Fruit fly (Drosophila melanogaster) ovary, adult (tissue): Measurements from ENCODE around the gene Glut1.
"Not testable (repeated sequence)": the region's sequence is repeated elsewhere in the genome, so short reads cannot be mapped to it uniquely, and the experiment has no call there.

Experiments used
- CG17801 ChIP-seq: fragments of 200-800 bp; optimal IDR thresholded peaks from 2 replicates; lab custom pipeline; 2019; ENCODE audit warnings: missing biosample characterization, mild to moderate bottlenecking, missing genetic modification characterization, moderate library complexity; ENCODE audit not compliant: partially characterized antibody

The Glut1 gene

DNA sequence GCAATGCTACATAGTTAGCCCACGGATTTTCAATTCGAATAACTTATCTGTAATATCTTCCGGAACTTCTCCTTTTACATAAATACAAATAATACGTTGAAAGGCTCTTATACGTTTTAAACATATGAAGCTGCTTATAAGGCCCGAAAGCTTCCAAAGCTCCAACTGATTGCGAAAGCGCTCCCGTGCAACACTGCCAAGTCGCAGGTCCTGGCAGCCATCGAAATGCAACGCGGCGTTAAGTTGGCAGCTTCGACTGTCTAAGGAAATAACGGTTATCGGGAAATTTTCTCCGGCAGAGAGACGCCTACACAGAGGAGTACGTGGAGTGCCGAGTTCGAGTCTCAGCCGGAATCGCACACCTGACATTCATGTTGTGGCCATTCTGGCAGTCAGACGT, at the start of gene Glut1:
Gene Glut1, plus strand, starts transcription at position 393 of the 400 bp plus-strand sequence.
- no peak for TF ChIP-seq CG17801 (GFP tag; lab: Kevin White, UChicago)

DNA sequence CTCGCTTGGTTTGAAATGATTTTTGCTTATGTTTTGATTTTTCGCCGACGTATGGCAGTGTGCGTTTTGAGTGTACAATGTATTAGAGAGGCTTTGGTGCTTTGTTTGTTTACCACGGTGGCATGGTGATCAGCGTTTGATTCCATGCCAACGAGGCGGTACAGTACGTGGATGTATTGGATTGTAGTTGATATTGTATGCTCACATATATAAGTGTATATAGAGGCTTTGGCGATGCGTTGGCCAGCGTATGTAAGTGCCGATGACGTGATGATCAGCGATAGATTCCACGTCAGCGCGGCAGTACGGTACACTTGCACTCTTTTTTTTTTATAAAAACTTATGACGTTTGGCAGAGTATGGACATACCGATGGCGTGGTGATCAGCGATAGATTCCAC, 48.8 kb upstream of the Glut1 start, which contains the start of gene CG12502:
Gene CG12502, plus strand, starts transcription at position 301 of the 400 bp plus-strand sequence.
- not testable (repeated sequence) for TF ChIP-seq CG17801 (GFP tag; lab: Kevin White, UChicago)

DNA sequence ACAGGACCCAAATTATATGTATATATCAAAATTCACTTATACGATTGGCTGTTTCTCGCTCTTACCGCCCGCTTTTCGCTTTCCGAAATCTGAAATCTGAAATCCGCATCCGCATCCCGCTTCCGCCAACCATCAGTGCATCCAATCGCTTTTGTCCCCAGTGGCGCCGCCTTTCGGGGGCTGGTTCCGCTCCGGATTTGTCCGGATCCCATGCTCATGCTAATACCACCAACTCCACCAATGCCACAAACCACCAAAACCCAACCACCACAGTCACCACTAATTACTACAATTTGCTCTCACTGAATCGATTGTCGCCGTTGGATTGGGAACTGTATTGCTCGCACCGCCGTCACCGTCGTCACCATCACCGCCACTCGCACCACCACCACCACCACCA, 45.1 kb upstream of the Glut1 start:
- TF ChIP-seq CG17801 (GFP tag; lab: Kevin White, UChicago): no peak

DNA sequence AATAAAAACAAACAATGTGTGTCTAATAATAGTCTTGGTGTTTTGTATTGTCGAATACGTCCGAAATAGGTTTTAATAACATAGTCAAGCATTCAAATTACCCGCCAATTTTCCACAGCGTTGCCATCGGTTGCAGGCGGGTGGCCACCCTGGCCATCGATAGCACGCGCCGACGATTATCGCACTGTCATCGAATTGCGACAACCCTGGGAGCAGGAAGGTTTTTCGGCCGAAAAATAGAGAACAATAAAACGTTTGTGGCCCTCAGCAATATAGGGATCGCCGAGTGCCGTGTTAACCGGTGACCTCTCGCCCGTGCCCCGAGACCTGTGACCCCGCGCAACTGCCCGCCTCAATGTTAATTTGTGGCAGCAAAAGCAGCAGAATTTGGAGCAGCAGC, 42.2 kb upstream of the Glut1 start, which contains the start of gene Usp10:
Gene Usp10, plus strand, starts transcription at position 187 of the 400 bp plus-strand sequence.
- no peak for TF ChIP-seq CG17801 (GFP tag; lab: Kevin White, UChicago)

DNA sequence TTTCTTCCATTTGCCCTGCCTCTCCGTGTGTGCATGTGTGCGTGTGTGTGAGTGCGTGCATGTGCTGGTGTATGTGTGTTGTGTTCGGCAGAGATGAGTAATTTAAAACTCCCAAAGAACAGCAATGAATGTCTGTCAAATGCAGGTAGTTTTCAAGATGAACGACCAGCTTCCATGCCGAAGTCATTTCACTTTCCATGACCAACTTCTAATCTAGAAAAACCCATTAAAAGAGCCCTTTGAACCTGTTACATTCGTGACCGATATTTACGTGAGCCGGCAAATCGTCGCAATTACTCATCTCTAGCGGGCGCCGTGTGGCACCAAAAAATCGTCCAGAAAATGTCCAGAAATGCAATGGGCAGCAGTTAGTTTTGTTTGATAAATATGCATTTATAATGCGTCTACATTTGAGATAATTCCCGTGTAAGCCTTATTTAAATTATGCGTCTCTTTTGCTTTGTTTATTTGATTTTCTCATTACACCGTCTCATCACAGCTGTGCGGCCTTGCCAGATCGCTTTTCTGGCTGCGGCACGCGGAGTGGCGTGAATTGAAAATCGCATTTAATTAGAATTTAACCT, 41.4 kb upstream of the Glut1 start:
- TF ChIP-seq CG17801 (GFP tag; lab: Kevin White, UChicago): no peak

DNA sequence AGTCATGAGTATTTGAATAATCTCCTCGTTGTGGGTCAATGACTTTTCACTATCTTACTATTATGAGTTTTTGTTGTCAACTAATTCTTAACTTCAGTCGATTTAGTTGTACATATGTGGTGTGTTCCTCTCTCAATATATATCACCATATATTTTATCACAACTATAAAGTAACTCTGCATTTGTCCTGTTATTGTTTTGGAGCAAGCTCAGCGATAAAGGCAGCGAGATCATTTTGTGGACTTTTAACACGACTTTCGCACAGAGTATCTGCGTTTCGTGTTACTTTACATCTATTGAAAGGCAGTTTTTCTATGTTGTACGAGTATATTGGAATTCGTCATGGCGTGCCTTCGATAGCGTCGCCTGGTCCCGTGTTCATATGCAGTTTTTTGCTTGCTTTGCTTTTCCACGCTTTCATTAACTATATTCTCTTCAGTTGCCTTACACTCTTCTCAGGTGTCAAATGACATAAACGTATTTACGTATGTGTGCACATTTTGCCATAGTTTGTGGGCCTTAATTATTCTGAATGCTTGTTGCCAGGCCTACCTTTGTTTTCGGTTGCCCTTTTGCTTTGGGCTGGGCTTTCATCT, 38.4 kb upstream of the Glut1 start:
- TF ChIP-seq CG17801 (GFP tag; lab: Kevin White, UChicago): no peak

DNA sequence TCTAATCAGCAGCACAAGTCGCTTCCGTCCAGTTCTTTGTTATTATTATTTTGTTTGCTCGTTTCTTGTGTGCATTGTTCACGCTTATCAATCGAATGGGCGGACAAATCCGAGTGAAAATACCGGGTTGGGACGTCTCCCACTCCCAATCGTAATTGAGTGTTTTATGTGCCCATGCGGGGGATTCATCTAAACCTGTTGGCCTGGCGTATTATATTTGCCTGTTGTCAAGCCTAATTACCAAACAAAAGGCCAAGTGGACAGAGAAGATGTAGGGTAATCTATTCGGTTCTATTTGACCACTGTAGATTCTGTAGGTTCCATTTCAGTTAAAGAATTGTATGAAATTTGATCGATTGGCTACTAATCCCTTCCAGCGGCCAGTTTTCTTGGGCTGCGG, 37.8 kb upstream of the Glut1 start:
- TF ChIP-seq CG17801 (GFP tag; lab: Kevin White, UChicago): no peak

DNA sequence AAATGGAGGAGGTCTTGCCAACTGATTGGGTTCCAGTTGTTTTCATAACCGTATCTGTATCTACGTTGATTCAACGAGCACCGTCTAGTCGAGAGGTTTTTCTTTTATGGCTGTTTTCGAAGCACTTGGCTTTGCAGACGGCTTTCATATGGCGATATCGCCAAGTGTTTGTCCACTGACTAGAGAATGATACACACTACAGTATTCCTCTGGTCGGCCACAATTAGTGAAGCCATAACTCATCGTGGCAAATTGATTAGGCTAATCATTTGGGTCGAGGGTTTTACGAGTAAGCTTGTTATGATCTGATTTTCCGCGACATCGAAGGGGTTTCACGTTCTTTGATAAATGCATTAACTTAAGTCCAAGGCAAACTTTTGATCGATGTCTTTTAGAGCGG, 37.2 kb upstream of the Glut1 start:
- no peak for TF ChIP-seq CG17801 (GFP tag; lab: Kevin White, UChicago)

DNA sequence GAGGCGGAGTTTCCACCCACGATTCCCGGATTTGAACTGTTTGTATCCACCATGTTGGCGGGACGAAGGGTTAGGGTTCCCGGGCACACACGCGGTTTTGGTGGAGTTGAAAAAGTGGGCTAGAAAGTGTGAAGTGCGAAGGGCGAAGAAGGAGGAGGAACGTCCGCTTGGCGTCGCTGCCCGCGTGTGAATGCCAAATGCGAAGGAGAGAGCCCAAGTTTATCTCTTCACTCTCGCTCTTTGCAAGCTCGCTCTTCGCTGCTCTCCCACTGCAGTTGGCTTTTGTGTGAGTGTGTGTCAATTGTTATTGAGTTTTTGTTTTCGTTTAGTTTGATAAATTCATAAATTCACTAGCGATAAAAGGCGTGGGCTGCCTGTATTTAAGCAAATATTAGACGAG, 33.0 kb upstream of the Glut1 start:
- TF ChIP-seq CG17801 (GFP tag; lab: Kevin White, UChicago): peak; percentile 69

DNA sequence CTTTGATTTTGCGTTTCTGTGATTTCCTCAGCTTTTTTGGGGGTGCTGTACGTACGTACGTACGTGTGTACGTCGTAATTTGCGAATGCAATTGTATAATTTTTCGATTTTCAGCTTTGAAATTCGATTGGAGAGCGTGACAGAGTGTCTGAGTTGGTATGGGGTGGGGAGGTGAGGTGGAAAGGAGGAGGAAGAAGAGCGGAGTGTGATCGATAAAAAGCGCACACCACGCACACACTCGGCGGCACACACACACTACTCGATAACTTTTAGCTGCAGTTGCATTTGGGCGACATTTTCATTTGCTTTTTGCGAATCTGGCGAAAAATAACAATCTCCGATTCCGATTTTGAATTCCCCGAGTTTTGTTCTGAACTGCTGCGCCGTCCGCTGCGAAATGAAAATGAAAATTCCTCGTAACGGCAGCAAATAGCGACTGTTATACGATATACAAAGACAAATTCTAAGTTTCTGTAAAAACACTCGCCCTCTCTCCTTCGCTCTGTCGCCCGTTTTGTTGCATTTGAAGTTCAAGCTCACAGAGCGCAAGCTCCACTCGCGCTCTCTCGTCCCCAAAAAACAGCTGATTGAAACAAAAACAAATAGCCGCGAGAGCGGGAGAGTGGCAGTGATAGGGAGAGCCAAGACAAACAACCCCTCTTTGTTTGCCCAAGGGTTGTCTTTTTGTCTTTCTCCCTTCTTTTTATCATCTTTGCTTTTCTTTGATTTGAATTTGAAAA, 32.2 kb upstream of the Glut1 start, which contains the start of gene CG13907:
Gene CG13907, minus strand, starts transcription at position 518 of the 740 bp plus-strand sequence.
- no peak for TF ChIP-seq CG17801 (GFP tag; lab: Kevin White, UChicago)

DNA sequence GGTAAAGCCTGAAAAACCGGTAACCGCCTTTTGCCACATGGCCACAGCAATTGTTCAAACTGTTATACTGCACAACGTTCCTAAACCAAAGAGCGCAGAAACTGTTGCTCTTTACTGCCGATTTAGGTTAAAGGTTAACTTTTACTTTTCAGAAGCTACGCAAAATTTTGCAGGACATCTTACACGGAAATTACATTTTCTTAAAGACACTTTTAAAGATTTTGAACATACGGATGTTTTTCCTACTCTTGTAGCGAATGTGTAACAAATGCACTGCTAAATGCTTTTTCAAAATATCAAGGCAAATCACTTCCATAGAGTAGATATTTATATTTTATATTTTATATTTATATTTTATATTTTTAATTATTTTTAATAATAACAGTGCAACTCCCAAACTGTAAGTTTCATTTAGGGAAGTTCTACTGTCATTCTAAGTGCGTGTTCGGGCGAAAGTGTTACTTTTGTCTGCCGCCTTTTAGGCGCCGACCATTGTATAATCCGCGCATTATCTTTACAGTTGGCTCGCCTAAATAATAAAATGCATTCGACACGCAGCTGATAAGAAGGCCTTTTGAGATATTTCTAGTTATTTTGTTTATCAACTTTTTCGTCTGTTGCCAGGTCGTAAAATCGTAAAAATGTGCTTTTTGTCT, 31.5 kb upstream of the Glut1 start:
- no peak for TF ChIP-seq CG17801 (GFP tag; lab: Kevin White, UChicago)

DNA sequence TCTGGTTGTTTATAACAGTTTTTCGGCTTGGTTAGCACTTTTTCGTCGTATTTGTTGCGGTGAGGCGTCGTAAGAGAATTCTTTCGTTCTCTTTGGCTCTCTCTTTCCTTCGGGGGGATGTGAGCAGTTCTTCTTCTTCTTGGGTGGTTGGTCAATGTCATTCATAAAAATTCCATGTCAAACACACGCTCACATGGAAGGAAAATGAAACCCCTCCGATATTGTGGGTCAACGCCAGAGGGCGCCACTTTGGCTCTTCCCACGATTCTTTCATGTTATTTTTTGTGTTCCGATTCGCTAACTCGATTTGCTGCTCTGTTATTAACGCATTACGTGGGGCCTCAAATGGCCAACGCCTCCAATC, 31.0 kb upstream of the Glut1 start:
- TF ChIP-seq CG17801 (GFP tag; lab: Kevin White, UChicago): no peak

DNA sequence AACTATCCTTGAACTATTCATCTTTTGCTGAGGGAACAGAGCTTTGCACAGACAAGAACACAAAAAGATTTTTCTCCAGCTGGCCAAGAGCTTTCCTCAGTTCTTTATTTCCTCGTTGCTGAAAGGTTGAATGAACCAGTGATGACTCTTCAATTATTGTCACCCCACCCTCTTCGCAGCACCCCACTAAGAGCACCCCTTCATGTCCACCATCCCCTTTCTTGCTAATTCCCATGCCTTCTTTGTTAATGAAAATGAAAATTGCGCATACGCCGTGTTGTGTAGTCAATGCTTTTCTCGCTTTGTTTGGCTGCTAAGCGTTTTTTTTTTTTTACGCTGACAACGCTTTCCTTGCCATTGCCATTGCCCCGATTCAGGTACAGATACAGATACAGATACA, 30.1 kb upstream of the Glut1 start:
- TF ChIP-seq CG17801 (GFP tag; lab: Kevin White, UChicago): no peak

DNA sequence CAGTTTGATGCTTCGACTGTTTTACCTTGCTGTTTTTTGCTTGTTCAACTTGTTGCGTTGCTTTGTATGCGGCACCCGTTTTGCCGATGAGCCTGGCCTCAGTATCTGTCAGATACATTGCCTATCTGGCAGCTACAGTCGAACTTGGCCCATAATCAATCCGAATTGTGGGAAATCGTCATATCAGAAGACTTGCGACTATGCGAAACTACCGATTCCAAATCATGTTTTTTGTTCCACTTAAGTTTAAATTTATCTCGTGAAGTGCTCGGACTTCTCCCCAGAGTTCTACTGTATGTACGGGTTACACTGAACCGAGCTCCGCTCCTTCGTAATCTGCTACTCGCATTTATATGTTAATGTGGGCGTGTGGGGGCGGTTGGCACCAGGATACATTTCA, 29.6 kb upstream of the Glut1 start:
- no peak for TF ChIP-seq CG17801 (GFP tag; lab: Kevin White, UChicago)

DNA sequence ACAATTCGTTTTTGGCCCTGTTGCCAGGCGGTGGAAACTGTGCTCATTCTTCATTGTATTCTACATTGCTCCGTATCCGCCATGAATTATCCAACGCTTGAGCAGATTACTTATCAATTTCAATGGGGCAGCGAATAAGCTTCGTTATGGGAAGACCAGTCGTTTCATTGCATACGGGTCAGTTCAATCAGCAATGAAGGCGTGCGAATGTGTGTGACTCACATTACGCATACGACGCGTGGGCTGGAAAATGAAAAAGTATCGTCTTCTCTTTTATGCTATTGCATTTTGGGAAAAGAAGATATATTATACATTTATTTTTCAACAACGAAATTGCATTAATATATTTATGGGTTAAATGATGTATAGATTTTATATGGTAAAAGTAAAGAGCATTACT, 28.9 kb upstream of the Glut1 start:
- no peak for TF ChIP-seq CG17801 (GFP tag; lab: Kevin White, UChicago)
